Worm (Caenorhabditis elegans): ENCODE data around the gene rict-1.

- no peak for TF ChIP-seq fos-1 (tag; optimal IDR thresholded peaks at IDR 0.05)
- TF ChIP-seq nhr-12 (tag; optimal IDR thresholded peaks at IDR 0.05) = no peak
- TF ChIP-seq nhr-25 (tag; optimal IDR thresholded peaks at IDR 0.05) = no peak
- no peak for TF ChIP-seq nhr-23 (tag; optimal IDR thresholded peaks at IDR 0.05)
- no peak for TF ChIP-seq zag-1 (tag; optimal IDR thresholded peaks at IDR 0.05)
These were observed 35.8 kb upstream of the rict-1 start for ce11 chrII:13152409-13152808.
